Worm (Caenorhabditis elegans) whole organism, L3 larva: ENCODE data around the gene W08E12.9.

Experiments
- ZK546.5 ChIP-seq: sonication (generic microtip); optimal IDR thresholded peaks from 2 replicates; lab custom pipeline; 2017; ENCODE audit warnings: missing biosample characterization, missing genetic modification characterization
- elt-1 ChIP-seq: fragments of 150-350 bp; optimal IDR thresholded peaks from 2 replicates; lab custom pipeline; 2014; ENCODE audit warnings: missing biosample characterization, missing genetic modification characterization
- eor-1 ChIP-seq, 2 experiments: fragments of 150-350 bp; optimal IDR thresholded peaks; 2 replicates each; lab custom pipeline; 2014 to 2018; ENCODE audit warnings: missing biosample characterization in 2 of 2, missing genetic modification characterization in 2 of 2
- fkh-10 ChIP-seq: sonication (generic microtip); optimal IDR thresholded peaks from 2 replicates; lab custom pipeline; 2017; ENCODE audit warnings: missing biosample characterization, missing genetic modification reagents, missing genetic modification characterization
- fos-1 ChIP-seq: fragments of 150-350 bp; optimal IDR thresholded peaks from 2 replicates; lab custom pipeline; 2014; ENCODE audit warnings: missing biosample characterization, missing genetic modification characterization
- lin-15B ChIP-seq: fragments of 150-350 bp; optimal IDR thresholded peaks from 2 replicates; lab custom pipeline; 2014; ENCODE audit warnings: missing biosample characterization, missing genetic modification characterization
- mdl-1 ChIP-seq: fragments of 150-350 bp; optimal IDR thresholded peaks from 2 replicates; lab custom pipeline; 2014; ENCODE audit warnings: missing biosample characterization, missing genetic modification characterization
- nhr-237 ChIP-seq: fragments of 150-350 bp; optimal IDR thresholded peaks from 2 replicates; lab custom pipeline; 2014; ENCODE audit warnings: missing biosample characterization, missing genetic modification characterization
- nhr-77 ChIP-seq: fragments of 150-350 bp; optimal IDR thresholded peaks from 2 replicates; lab custom pipeline; 2014; ENCODE audit warnings: missing biosample characterization, missing genetic modification characterization
- pha-4 ChIP-seq: fragments of 150-350 bp; optimal IDR thresholded peaks from 2 replicates; lab custom pipeline; 2014; ENCODE audit warnings: missing biosample characterization, missing genetic modification reagents, missing genetic modification characterization

DNA sequence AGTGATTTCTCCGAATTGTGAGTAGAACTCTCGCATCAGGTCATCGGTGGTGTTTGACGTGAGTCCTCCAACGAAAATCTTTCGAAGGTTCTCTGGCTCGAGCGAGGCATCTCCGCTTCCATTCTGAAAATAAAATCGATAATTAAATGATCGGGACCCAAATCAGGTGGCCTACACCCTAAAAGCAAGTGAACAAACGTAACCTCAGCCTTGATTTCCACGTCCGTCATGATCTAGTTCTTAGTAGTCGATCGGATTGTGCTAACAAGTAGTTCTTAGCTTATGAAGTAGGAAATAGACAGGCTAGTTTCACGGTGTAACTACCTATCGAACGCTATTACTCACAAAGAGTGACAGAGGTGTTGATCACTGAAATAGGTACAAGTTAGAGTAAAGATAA, 30.8 kb upstream of the W08E12.9 start:
- TF ChIP-seq elt-1 (tag; lab: Kevin White, UChicago) (no peak), fkh-10 (GFP tag; lab: Kevin White, UChicago) (no peak), pha-4 (tag; lab: Kevin White, UChicago) (no peak), mdl-1 (tag; lab: Kevin White, UChicago) (no peak), fos-1 (no peak), eor-1 (tag; optimal IDR thresholded peaks at IDR 0.05; lab: Kevin White, UChicago) (no peak), lin-15B (tag; lab: Kevin White, UChicago) (no peak), nhr-237 (no peak), nhr-77 (tag; lab: Kevin White, UChicago) (no peak), ZK546.5 (tag; lab: Kevin White, UChicago) (no peak)
